Fruit fly (Drosophila melanogaster) whole organism, embryonic: ENCODE measurements around the gene Pde6.

ENCODE experiments used
- Aef1 ChIP-seq: fragments of 200-800 bp; sonication (Bioruptor generic); IDR thresholded peaks from 3 replicates; pipeline ENCODE4 v1.3.6; 2022; ENCODE audit warnings: missing biosample characterization, missing genetic modification characterization
- Asciz ChIP-seq: fragments of 200-800 bp; sonication (Bioruptor generic); optimal IDR thresholded peaks from 2 replicates; lab custom pipeline; 2017; ENCODE audit warnings: missing biosample characterization, mild to moderate bottlenecking, missing genetic modification characterization, missing genetic modification reagents
- Bdp1 ChIP-seq: fragments of 200-800 bp; sonication (Bioruptor generic); optimal IDR thresholded peaks from 3 replicates; lab custom pipeline; 2016; ENCODE audit warnings: missing biosample characterization, missing genetic modification characterization
- CG10147 ChIP-seq: fragments of 200-800 bp; sonication (Bioruptor generic); optimal IDR thresholded peaks from 2 replicates; lab custom pipeline; 2019; ENCODE audit warnings: missing biosample characterization, mild to moderate bottlenecking, missing genetic modification characterization, moderate library complexity
- CG1024 ChIP-seq: fragments of 200-800 bp; sonication (Bioruptor generic); IDR thresholded peaks from 2 replicates; pipeline ENCODE4 v1.3.6; 2022; ENCODE audit warnings: missing biosample characterization, missing genetic modification characterization
- CG11398 ChIP-seq: fragments of 200-800 bp; sonication (Bioruptor generic); optimal IDR thresholded peaks from 2 replicates; lab custom pipeline; 2016; ENCODE audit warnings: missing biosample characterization, missing genetic modification characterization
- CG13123 ChIP-seq: fragments of 200-800 bp; sonication (Bioruptor generic); optimal IDR thresholded peaks from 2 replicates; lab custom pipeline; 2016; ENCODE audit warnings: missing biosample characterization, missing genetic modification characterization
- CG14014 ChIP-seq: fragments of 200-800 bp; sonication (Bioruptor generic); IDR thresholded peaks from 2 replicates; pipeline ENCODE4 v1.3.6; 2022; ENCODE audit warnings: missing biosample characterization, missing genetic modification characterization
- CG16813 ChIP-seq: fragments of 200-800 bp; sonication (Bioruptor generic); IDR thresholded peaks from 3 replicates; pipeline ENCODE4 v1.3.6; 2022; ENCODE audit warnings: missing biosample characterization, missing genetic modification characterization; ENCODE audit not compliant: partially characterized antibody
- CG17802 ChIP-seq: fragments of 200-800 bp; sonication (Bioruptor generic); optimal IDR thresholded peaks from 2 replicates; lab custom pipeline; 2018; ENCODE audit warnings: missing biosample characterization, mild to moderate bottlenecking, missing genetic modification characterization, moderate library complexity
- CG18262 ChIP-seq: fragments of 200-800 bp; optimal IDR thresholded peaks from 3 replicates; lab custom pipeline; 2019; ENCODE audit warnings: missing biosample characterization, mild to moderate bottlenecking, missing genetic modification characterization, moderate library complexity
- CG2678 ChIP-seq: fragments of 200-800 bp; sonication (Bioruptor generic); optimal IDR thresholded peaks from 3 replicates; lab custom pipeline; 2019; ENCODE audit warnings: missing biosample characterization, mild to moderate bottlenecking, missing genetic modification characterization, moderate library complexity
- CG31365 ChIP-seq: fragments of 200-800 bp; sonication (Bioruptor generic); optimal IDR thresholded peaks from 2 replicates; lab custom pipeline; 2018; ENCODE audit warnings: missing biosample characterization, mild to moderate bottlenecking, missing genetic modification characterization
- CG3995 ChIP-seq: fragments of 200-800 bp; sonication (Bioruptor generic); optimal IDR thresholded peaks from 3 replicates; lab custom pipeline; 2016; ENCODE audit warnings: missing biosample characterization, missing genetic modification characterization
- CG4854 ChIP-seq: fragments of 200-800 bp; sonication (Bioruptor generic); optimal IDR thresholded peaks from 2 replicates; lab custom pipeline; 2016; ENCODE audit warnings: missing biosample characterization, missing genetic modification characterization, inconsistent platforms
- CG6654 ChIP-seq: fragments of 200-800 bp; sonication (Bioruptor generic); optimal IDR thresholded peaks from 2 replicates; lab custom pipeline; 2017; ENCODE audit warnings: missing biosample characterization, mild to moderate bottlenecking, missing genetic modification characterization
- CG7963 ChIP-seq: fragments of 200-800 bp; sonication (Bioruptor generic); IDR thresholded peaks from 3 replicates; pipeline ENCODE4 v1.3.6; 2022; ENCODE audit warnings: missing biosample characterization, missing genetic modification characterization; ENCODE audit not compliant: partially characterized antibody
- CG8388 ChIP-seq: fragments of 200-800 bp; sonication (Bioruptor generic); optimal IDR thresholded peaks from 2 replicates; lab custom pipeline; 2019; ENCODE audit warnings: missing biosample characterization, mild to moderate bottlenecking, missing genetic modification characterization, moderate library complexity
- CG9215 ChIP-seq: fragments of 200-800 bp; sonication (Bioruptor generic); IDR thresholded peaks from 2 replicates; pipeline ENCODE4 v1.3.6; 2022; ENCODE audit warnings: missing biosample characterization, missing genetic modification characterization
- CG9932 ChIP-seq: fragments of 200-800 bp; sonication (Bioruptor generic); IDR thresholded peaks from 2 replicates; pipeline ENCODE4 v1.3.6; 2022; ENCODE audit warnings: missing biosample characterization, missing genetic modification characterization
- CTCF ChIP-seq: fragments of 200-800 bp; sonication (Bioruptor generic); optimal IDR thresholded peaks from 2 replicates; lab custom pipeline; 2017; ENCODE audit warnings: missing biosample characterization, mild to moderate bottlenecking, missing genetic modification characterization, moderate library complexity
- CkIIα-i1 ChIP-seq: fragments of 200-800 bp; sonication (Bioruptor generic); IDR thresholded peaks from 2 replicates; pipeline ENCODE4 v1.3.6; 2022; ENCODE audit warnings: missing biosample characterization, missing genetic modification characterization
- Dek ChIP-seq: fragments of 200-800 bp; sonication (Bioruptor generic); optimal IDR thresholded peaks from 3 replicates; lab custom pipeline; 2019; ENCODE audit warnings: missing biosample characterization, mild to moderate bottlenecking, missing genetic modification characterization, moderate library complexity
- Ets97D ChIP-seq: fragments of 200-800 bp; sonication (Bioruptor generic); optimal IDR thresholded peaks from 3 replicates; lab custom pipeline; 2016; ENCODE audit warnings: missing biosample characterization, missing genetic modification characterization
- GATAe ChIP-seq: fragments of 200-800 bp; sonication (Bioruptor generic); conservative IDR thresholded peaks from 2 replicates; pipeline ENCODE4 v1.3.6; 2022; ENCODE audit warnings: missing biosample characterization, missing genetic modification characterization
- HLHmδ ChIP-seq: fragments of 200-800 bp; sonication (Bioruptor generic); optimal IDR thresholded peaks from 2 replicates; lab custom pipeline; 2018; ENCODE audit warnings: missing biosample characterization, mild to moderate bottlenecking, missing genetic modification characterization, moderate library complexity
- Mad ChIP-seq: fragments of 200-800 bp; sonication (Bioruptor generic); optimal IDR thresholded peaks from 2 replicates; lab custom pipeline; 2016; ENCODE audit warnings: missing biosample characterization, missing genetic modification characterization
- Mes4 ChIP-seq: fragments of 200-800 bp; sonication (Bioruptor generic); optimal IDR thresholded peaks from 2 replicates; lab custom pipeline; 2016; ENCODE audit warnings: missing biosample characterization, missing genetic modification characterization
- Myb ChIP-seq: fragments of 200-800 bp; sonication (Bioruptor generic); optimal IDR thresholded peaks from 2 replicates; lab custom pipeline; 2016; ENCODE audit warnings: missing biosample characterization, missing genetic modification characterization
- NK7.1 ChIP-seq: fragments of 200-800 bp; sonication (Bioruptor generic); optimal IDR thresholded peaks from 3 replicates; lab custom pipeline; 2016; ENCODE audit warnings: missing biosample characterization, missing genetic modification characterization
- Opbp ChIP-seq: fragments of 200-800 bp; sonication (Bioruptor generic); IDR thresholded peaks from 3 replicates; pipeline ENCODE4 v1.3.6; 2022; ENCODE audit warnings: missing biosample characterization, missing genetic modification characterization; ENCODE audit not compliant: partially characterized antibody
- Side ChIP-seq: fragments of 200-800 bp; sonication (Bioruptor generic); optimal IDR thresholded peaks from 2 replicates; lab custom pipeline; 2016; ENCODE audit warnings: missing biosample characterization, missing genetic modification characterization
- Sry-β ChIP-seq: fragments of 200-800 bp; sonication (Bioruptor generic); optimal IDR thresholded peaks from 2 replicates; lab custom pipeline; 2018; ENCODE audit warnings: missing biosample characterization, mild to moderate bottlenecking, missing genetic modification characterization, moderate library complexity
- ac ChIP-seq: fragments of 200-800 bp; sonication (Bioruptor generic); optimal IDR thresholded peaks from 3 replicates; lab custom pipeline; 2017; ENCODE audit warnings: missing biosample characterization, mild to moderate bottlenecking, missing genetic modification characterization
- ato ChIP-seq: fragments of 200-800 bp; sonication (Bioruptor generic); IDR thresholded peaks from 2 replicates; pipeline ENCODE4 v1.3.6; 2022; ENCODE audit warnings: missing biosample characterization, missing genetic modification characterization; ENCODE audit not compliant: partially characterized antibody
- chif ChIP-seq, 2 experiments: fragments of 200-800 bp; sonication (Bioruptor generic); optimal IDR thresholded peaks; 3 replicates each; lab custom pipeline; 2016; ENCODE audit warnings: missing biosample characterization in 2 of 2, missing genetic modification characterization in 2 of 2
- dm ChIP-seq: fragments of 200-800 bp; sonication (Bioruptor generic); optimal IDR thresholded peaks from 3 replicates; lab custom pipeline; 2016; ENCODE audit warnings: missing biosample characterization, missing genetic modification characterization
- grn ChIP-seq: fragments of 200-800 bp; sonication (Bioruptor generic); optimal IDR thresholded peaks from 3 replicates; lab custom pipeline; 2017; ENCODE audit warnings: missing biosample characterization, missing genetic modification characterization
- her ChIP-seq: fragments of 200-800 bp; sonication (Bioruptor generic); optimal IDR thresholded peaks from 2 replicates; lab custom pipeline; 2016; ENCODE audit warnings: missing biosample characterization, missing genetic modification characterization
- jigr1 ChIP-seq: fragments of 200-800 bp; sonication (Bioruptor generic); IDR thresholded peaks from 3 replicates; pipeline ENCODE4 v1.3.6; 2022; ENCODE audit warnings: missing biosample characterization, missing genetic modification characterization
- jing ChIP-seq: fragments of 200-800 bp; sonication (Bioruptor generic); optimal IDR thresholded peaks from 2 replicates; lab custom pipeline; 2018; ENCODE audit warnings: missing biosample characterization, mild to moderate bottlenecking, missing genetic modification characterization
- lbe ChIP-seq: fragments of 200-800 bp; sonication (Bioruptor generic); optimal IDR thresholded peaks from 2 replicates; lab custom pipeline; 2016; ENCODE audit warnings: missing biosample characterization, mild to moderate bottlenecking, missing genetic modification characterization
- mld ChIP-seq: fragments of 200-800 bp; sonication (Bioruptor generic); IDR thresholded peaks from 3 replicates; pipeline ENCODE4 v1.3.6; 2022; ENCODE audit warnings: missing biosample characterization, missing genetic modification characterization; ENCODE audit not compliant: partially characterized antibody
- nom ChIP-seq: fragments of 200-800 bp; sonication (Bioruptor generic); optimal IDR thresholded peaks from 2 replicates; lab custom pipeline; 2017; ENCODE audit warnings: missing biosample characterization, missing genetic modification characterization, mild to moderate bottlenecking, moderate library complexity, missing genetic modification reagents
- peb ChIP-seq: fragments of 200-800 bp; sonication (Bioruptor generic); IDR thresholded peaks from 2 replicates; pipeline ENCODE4 v1.3.6; 2022; ENCODE audit warnings: missing biosample characterization, missing genetic modification characterization
- sim ChIP-seq: fragments of 200-800 bp; sonication (Bioruptor generic); IDR thresholded peaks from 2 replicates; pipeline ENCODE4 v1.3.6; 2022; ENCODE audit warnings: missing biosample characterization, missing genetic modification characterization
- sima ChIP-seq: fragments of 200-800 bp; sonication (Bioruptor generic); optimal IDR thresholded peaks from 2 replicates; lab custom pipeline; 2016; ENCODE audit warnings: missing biosample characterization, missing genetic modification characterization
- so ChIP-seq: fragments of 200-800 bp; sonication (Bioruptor generic); IDR thresholded peaks from 3 replicates; pipeline ENCODE4 v1.3.6; 2022; ENCODE audit warnings: missing biosample characterization, missing genetic modification characterization
- tup ChIP-seq: fragments of 200-800 bp; sonication (Bioruptor generic); optimal IDR thresholded peaks from 2 replicates; lab custom pipeline; 2016; ENCODE audit warnings: missing biosample characterization, mild to moderate bottlenecking, missing genetic modification characterization, moderate library complexity
- tx ChIP-seq: fragments of 200-800 bp; sonication (Bioruptor generic); optimal IDR thresholded peaks from 2 replicates; lab custom pipeline; 2016; ENCODE audit warnings: missing biosample characterization, missing genetic modification characterization
- vnd ChIP-seq: fragments of 200-800 bp; sonication (Bioruptor generic); IDR thresholded peaks from 3 replicates; pipeline ENCODE4 v1.3.6; 2022; ENCODE audit warnings: missing biosample characterization, missing genetic modification characterization; ENCODE audit not compliant: partially characterized antibody
- zfh1 ChIP-seq: fragments of 200-800 bp; sonication (Bioruptor generic); IDR thresholded peaks from 3 replicates; pipeline ENCODE4 v1.3.6; 2022; ENCODE audit warnings: missing biosample characterization, missing genetic modification characterization

Pde6 gene

DNA sequence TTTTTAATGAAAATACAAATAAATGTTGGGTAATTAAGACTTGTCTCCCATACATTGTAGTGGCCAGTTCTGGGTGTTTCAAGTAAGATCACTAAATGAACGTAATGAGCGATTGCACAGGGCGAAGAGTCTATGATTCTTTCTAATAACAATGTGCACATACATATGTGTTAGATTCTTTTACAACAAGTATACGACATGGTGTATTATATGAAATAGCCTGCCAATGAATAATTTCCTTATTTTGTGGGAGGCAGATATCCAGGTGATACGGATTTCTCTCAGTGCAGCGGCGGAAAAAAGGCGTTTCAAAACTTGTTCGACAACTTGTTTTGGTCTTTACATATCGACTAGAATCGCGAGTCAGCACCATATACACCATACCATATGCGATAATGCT lies 84.5 kb downstream of the Pde6 start (continued):
- TF ChIP-seq Bdp1 (GFP tag; lab: Kevin White, UChicago) (peak; percentile 15), Ets97D (GFP tag; lab: Kevin White, UChicago) (no peak), ac (GFP tag; lab: Kevin White, UChicago) (no peak), CG16813 (GFP tag; lab: Robert Waterston, UW) (no peak), vnd (GFP tag; lab: Robert Waterston, UW) (no peak), HLHmδ (GFP tag; lab: Kevin White, UChicago) (no peak), CG1024 (GFP tag; lab: Robert Waterston, UW) (0 out of 2 replicates have a peak, but pooled peaks have one; percentile 8), CG7963 (GFP tag; lab: Robert Waterston, UW) (no peak), her (GFP tag; lab: Kevin White, UChicago) (peak; percentile 56), CTCF (GFP tag; lab: Kevin White, UChicago) (no peak), CG31365 (tag; lab: Kevin White, UChicago) (no peak), lbe (GFP tag; lab: Kevin White, UChicago) (no peak), Opbp (GFP tag; lab: Robert Waterston, UW) (no peak), ato (GFP tag; lab: Robert Waterston, UW) (no peak), CG18262 (tag; lab: Kevin White, UChicago) (peak; percentile 34), CG9932 (GFP tag; lab: Robert Waterston, UW) (peak; percentile 78), Myb (GFP tag; lab: Kevin White, UChicago) (peak; percentile 31), Mes4 (GFP tag; lab: Kevin White, UChicago) (no peak), Dek (tag; lab: Kevin White, UChicago) (peak; percentile 54), mld (GFP tag; lab: Robert Waterston, UW) (no peak), jigr1 (no peak), Asciz (GFP tag; lab: Kevin White, UChicago) (no peak), tup (GFP tag; lab: Kevin White, UChicago) (peak; percentile 50), tx (GFP tag; lab: Kevin White, UChicago) (peak; percentile 48), Side (GFP tag; lab: Kevin White, UChicago) (peak; percentile 12), CG3995 (GFP tag; lab: Kevin White, UChicago) (no peak), sima (GFP tag; lab: Kevin White, UChicago) (no peak), chif (GFP tag; optimal IDR thresholded peaks at IDR 0.05; lab: Kevin White, UChicago) (peak; percentile 8 to 44), jing (GFP tag; lab: Kevin White, UChicago) (peak; percentile 27), peb (0 out of 2 replicates have a peak, but pooled peaks have one; percentile 51), CG11398 (GFP tag; lab: Kevin White, UChicago) (no peak), CG6654 (GFP tag; lab: Kevin White, UChicago) (peak; percentile 24), nom (no peak), Mad (GFP tag; lab: Kevin White, UChicago) (no peak), GATAe (GFP tag; lab: Robert Waterston, UW) (no peak), CG14014 (GFP tag; lab: Robert Waterston, UW) (peak; percentile 66; the same call in 1 of the 2 replicates), zfh1 (GFP tag; lab: Robert Waterston, UW) (peak; percentile 63; the same call in 2 of the 3 replicates), CG4854 (GFP tag; lab: Kevin White, UChicago) (peak; percentile 1), CG10147 (GFP tag; lab: Kevin White, UChicago) (peak; percentile 32), CG9215 (GFP tag; lab: Robert Waterston, UW) (peak; percentile 51; the same call in 1 of the 2 replicates), dm (GFP tag; lab: Kevin White, UChicago) (no peak), NK7.1 (GFP tag; lab: Kevin White, UChicago) (no peak), so (GFP tag; lab: Robert Waterston, UW) (no peak), grn (GFP tag; lab: Kevin White, UChicago) (no peak), CG13123 (GFP tag; lab: Kevin White, UChicago) (no peak), CG2678 (tag; lab: Kevin White, UChicago) (peak; percentile 64), CG8388 (peak; percentile 36), Sry-β (GFP tag; lab: Kevin White, UChicago) (no peak), CkIIα-i1 (GFP tag; lab: Robert Waterston, UW) (no peak), sim (GFP tag; lab: Robert Waterston, UW) (no peak), CG17802 (tag; lab: Kevin White, UChicago) (no peak), Aef1 (GFP tag; lab: Robert Waterston, UW) (0 out of 3 replicates have a peak, but pooled peaks have one; percentile 22)
